Fruit fly (Drosophila melanogaster) whole organism, embryonic: ENCODE results near the gene Acat1.

Experiments used
- ATbp ChIP-seq: fragments of 200-800 bp; sonication (Bioruptor generic); optimal IDR thresholded peaks from 2 replicates; lab custom pipeline; 2017; ENCODE audit warnings: missing biosample characterization, mild to moderate bottlenecking, missing genetic modification characterization, missing genetic modification reagents
- Antp ChIP-seq: fragments of 200-800 bp; sonication (Bioruptor generic); optimal IDR thresholded peaks from 3 replicates; lab custom pipeline; 2016; ENCODE audit warnings: missing biosample characterization, missing genetic modification characterization
- BEAF-32 ChIP-seq: fragments of 200-800 bp; sonication (Bioruptor generic); optimal IDR thresholded peaks from 3 replicates; lab custom pipeline; 2017; ENCODE audit warnings: missing biosample characterization, missing genetic modification characterization, mild to moderate bottlenecking, moderate library complexity, missing genetic modification reagents
- C15 ChIP-seq: fragments of 200-800 bp; sonication (Bioruptor generic); IDR thresholded peaks from 3 replicates; pipeline ENCODE4 v1.3.6; 2022; ENCODE audit warnings: missing biosample characterization, missing genetic modification characterization
- CG10267 ChIP-seq: fragments of 200-800 bp; sonication (Bioruptor generic); optimal IDR thresholded peaks from 2 replicates; lab custom pipeline; 2018; ENCODE audit warnings: missing biosample characterization, mild to moderate bottlenecking, missing genetic modification characterization, moderate library complexity
- CG10431 ChIP-seq: fragments of 200-800 bp; sonication (Bioruptor generic); optimal IDR thresholded peaks from 3 replicates; lab custom pipeline; 2018; ENCODE audit warnings: missing biosample characterization, mild to moderate bottlenecking, missing genetic modification characterization
- CG11504 ChIP-seq: fragments of 200-800 bp; sonication (Bioruptor generic); optimal IDR thresholded peaks from 3 replicates; lab custom pipeline; 2019; ENCODE audit warnings: missing biosample characterization, mild to moderate bottlenecking, missing genetic modification characterization, moderate library complexity
- CG15514 ChIP-seq: fragments of 200-800 bp; sonication (Bioruptor generic); optimal IDR thresholded peaks from 3 replicates; lab custom pipeline; 2017; ENCODE audit warnings: missing biosample characterization, missing genetic modification characterization, mild to moderate bottlenecking, moderate library complexity, missing genetic modification reagents
- CG15601 ChIP-seq: fragments of 200-800 bp; sonication (Bioruptor generic); optimal IDR thresholded peaks from 3 replicates; lab custom pipeline; 2019; ENCODE audit warnings: missing biosample characterization, mild to moderate bottlenecking, missing genetic modification characterization, moderate library complexity
- CG17802 ChIP-seq: fragments of 200-800 bp; sonication (Bioruptor generic); optimal IDR thresholded peaks from 2 replicates; lab custom pipeline; 2018; ENCODE audit warnings: missing biosample characterization, mild to moderate bottlenecking, missing genetic modification characterization, moderate library complexity
- CG18011 ChIP-seq: fragments of 200-800 bp; sonication (Bioruptor generic); optimal IDR thresholded peaks from 2 replicates; lab custom pipeline; 2017; ENCODE audit warnings: missing biosample characterization, missing genetic modification characterization, mild to moderate bottlenecking, moderate library complexity, missing genotype
- CG32532 ChIP-seq: fragments of 200-800 bp; sonication (Bioruptor generic); IDR thresholded peaks from 2 replicates; pipeline ENCODE4 v1.3.6; 2022; ENCODE audit warnings: missing biosample characterization, missing genetic modification characterization
- CG34224 ChIP-seq: fragments of 200-800 bp; sonication (Bioruptor generic); IDR thresholded peaks from 3 replicates; pipeline ENCODE4 v1.3.6; 2022; ENCODE audit warnings: missing biosample characterization, missing genetic modification characterization; ENCODE audit not compliant: partially characterized antibody
- CG34376 ChIP-seq: fragments of 200-800 bp; sonication (Bioruptor generic); optimal IDR thresholded peaks from 2 replicates; lab custom pipeline; 2018; ENCODE audit warnings: missing biosample characterization, mild to moderate bottlenecking, missing genetic modification characterization
- CG4404 ChIP-seq: fragments of 200-800 bp; sonication (Bioruptor generic); IDR thresholded peaks from 2 replicates; pipeline ENCODE4 v1.3.6; 2022; ENCODE audit warnings: missing biosample characterization, missing genetic modification characterization
- CG4854 ChIP-seq: fragments of 200-800 bp; sonication (Bioruptor generic); optimal IDR thresholded peaks from 2 replicates; lab custom pipeline; 2016; ENCODE audit warnings: missing biosample characterization, missing genetic modification characterization, inconsistent platforms
- CG6254 ChIP-seq: fragments of 200-800 bp; sonication (Bioruptor generic); optimal IDR thresholded peaks from 3 replicates; lab custom pipeline; 2017; ENCODE audit warnings: mild to moderate bottlenecking, missing biosample characterization, missing genetic modification reagents, missing genetic modification characterization
- CG7357 ChIP-seq: fragments of 200-800 bp; sonication (Bioruptor generic); IDR thresholded peaks from 3 replicates; pipeline ENCODE4 v1.3.6; 2022; ENCODE audit warnings: missing biosample characterization, missing genetic modification characterization
- CG7372 ChIP-seq: fragments of 200-800 bp; sonication (Bioruptor generic); IDR thresholded peaks from 2 replicates; pipeline ENCODE4 v1.3.6; 2022; ENCODE audit warnings: missing biosample characterization, missing genetic modification characterization
- CG8765 ChIP-seq: fragments of 200-800 bp; sonication (Bioruptor generic); IDR thresholded peaks from 2 replicates; pipeline ENCODE4 v1.3.6; 2022; ENCODE audit warnings: missing biosample characterization, missing genetic modification characterization
- Dref ChIP-seq: fragments of 200-800 bp; sonication (Bioruptor generic); IDR thresholded peaks from 2 replicates; pipeline ENCODE4 v1.3.6; 2022; ENCODE audit warnings: missing biosample characterization, missing genetic modification characterization
- E2f2 ChIP-seq: fragments of 200-800 bp; sonication (Bioruptor generic); IDR thresholded peaks from 2 replicates; pipeline ENCODE4 v1.3.6; 2022; ENCODE audit warnings: missing biosample characterization, missing genetic modification characterization
- Ets97D ChIP-seq: fragments of 200-800 bp; sonication (Bioruptor generic); optimal IDR thresholded peaks from 3 replicates; lab custom pipeline; 2016; ENCODE audit warnings: missing biosample characterization, missing genetic modification characterization
- HLH3B ChIP-seq: fragments of 200-800 bp; sonication (Bioruptor generic); IDR thresholded peaks from 2 replicates; pipeline ENCODE4 v1.3.6; 2022; ENCODE audit warnings: missing biosample characterization, missing genetic modification characterization
- HmgD ChIP-seq: fragments of 200-800 bp; sonication (Bioruptor generic); optimal IDR thresholded peaks from 3 replicates; lab custom pipeline; 2016; ENCODE audit warnings: missing biosample characterization, missing genetic modification characterization
- HmgZ ChIP-seq: fragments of 200-800 bp; sonication (Bioruptor generic); optimal IDR thresholded peaks from 2 replicates; lab custom pipeline; 2018; ENCODE audit warnings: missing biosample characterization, mild to moderate bottlenecking, missing genetic modification characterization
- Hr39 ChIP-seq: fragments of >200 bp; optimal IDR thresholded peaks from 2 replicates; lab custom pipeline; 2017
- Hsf ChIP-seq: fragments of 200-800 bp; sonication (Bioruptor generic); optimal IDR thresholded peaks from 3 replicates; lab custom pipeline; 2016; ENCODE audit warnings: missing biosample characterization, missing genetic modification characterization
- Lim3 ChIP-seq: fragments of 200-800 bp; sonication (Bioruptor generic); IDR thresholded peaks from 2 replicates; pipeline ENCODE4 v1.3.6; 2022; ENCODE audit warnings: missing biosample characterization, missing genetic modification characterization
- MESR4 ChIP-seq: fragments of 200-800 bp; sonication (Bioruptor generic); optimal IDR thresholded peaks from 2 replicates; lab custom pipeline; 2018; ENCODE audit warnings: missing biosample characterization, mild to moderate bottlenecking, missing genetic modification characterization, moderate library complexity
- Neu2 ChIP-seq: fragments of 200-800 bp; sonication (Bioruptor generic); optimal IDR thresholded peaks from 3 replicates; lab custom pipeline; 2016; ENCODE audit warnings: missing biosample characterization, missing genetic modification characterization, borderline replicate concordance
- NfI ChIP-seq: fragments of 200-800 bp; sonication (Bioruptor generic); optimal IDR thresholded peaks from 3 replicates; lab custom pipeline; 2018; ENCODE audit warnings: missing biosample characterization, mild to moderate bottlenecking, missing genetic modification characterization, moderate library complexity
- Usf ChIP-seq: fragments of 200-800 bp; sonication (Bioruptor generic); optimal IDR thresholded peaks from 2 replicates; lab custom pipeline; 2017; ENCODE audit warnings: missing genotype, missing biosample characterization, missing genetic modification characterization
- ap ChIP-seq: fragments of 200-800 bp; sonication (Bioruptor generic); IDR thresholded peaks from 2 replicates; pipeline ENCODE4 v1.3.6; 2022; ENCODE audit warnings: missing biosample characterization, missing genetic modification characterization
- bsh ChIP-seq, 2 experiments: fragments of 200-800 bp; sonication (Bioruptor generic); optimal IDR thresholded peaks; 2 replicates each; lab custom pipeline; 2017 to 2018; ENCODE audit warnings: mild to moderate bottlenecking in 2 of 2, missing biosample characterization in 2 of 2, missing genetic modification characterization in 2 of 2, moderate library complexity in 1 of 2
- dan ChIP-seq: fragments of 200-800 bp; sonication (Bioruptor generic); IDR thresholded peaks from 2 replicates; pipeline ENCODE4 v1.3.6; 2022; ENCODE audit warnings: missing biosample characterization, missing genetic modification characterization
- emc ChIP-seq: fragments of 200-800 bp; sonication (Bioruptor generic); optimal IDR thresholded peaks from 2 replicates; lab custom pipeline; 2016; ENCODE audit warnings: missing biosample characterization, missing genetic modification characterization
- ewg ChIP-seq: fragments of 200-800 bp; sonication (Bioruptor generic); optimal IDR thresholded peaks from 3 replicates; lab custom pipeline; 2017; ENCODE audit warnings: mild to moderate bottlenecking, missing biosample characterization, missing genetic modification reagents, missing genetic modification characterization
- hkb ChIP-seq, 2 experiments: fragments of 200-800 bp in 1 of 2; fragments of >200 bp in 1 of 2; sonication (Bioruptor generic) in 1 of 2; IDR thresholded peaks in 1 of 2; optimal IDR thresholded peaks in 1 of 2; 2 replicates each; pipeline versions ENCODE4 v1.3.6 to Lab custom; 2017 to 2022; ENCODE audit warnings: missing biosample characterization in 1 of 2, missing genetic modification characterization in 1 of 2
- nau ChIP-seq: fragments of 200-800 bp; sonication (Bioruptor generic); optimal IDR thresholded peaks from 3 replicates; lab custom pipeline; 2017; ENCODE audit warnings: missing biosample characterization, mild to moderate bottlenecking, missing genetic modification characterization, missing genetic modification reagents
- nerfin-1 ChIP-seq: fragments of 200-800 bp; sonication (Bioruptor generic); optimal IDR thresholded peaks from 3 replicates; lab custom pipeline; 2019; ENCODE audit warnings: missing biosample characterization, mild to moderate bottlenecking, missing genetic modification characterization, moderate library complexity
- nmo ChIP-seq: fragments of 200-800 bp; sonication (Bioruptor generic); optimal IDR thresholded peaks from 2 replicates; lab custom pipeline; 2018; ENCODE audit warnings: missing biosample characterization, mild to moderate bottlenecking, missing genetic modification characterization, moderate library complexity
- otp ChIP-seq: fragments of 200-800 bp; sonication (Bioruptor generic); IDR thresholded peaks from 3 replicates; pipeline ENCODE4, ENCODE4 v1.3.6; 2022; ENCODE audit warnings: missing biosample characterization, missing genetic modification characterization
- p53 ChIP-seq: fragments of 200-800 bp; sonication (Bioruptor generic); optimal IDR thresholded peaks from 2 replicates; lab custom pipeline; 2016; ENCODE audit warnings: missing biosample characterization, missing genetic modification characterization
- pzg ChIP-seq: fragments of 200-800 bp; sonication (Bioruptor generic); optimal IDR thresholded peaks from 3 replicates; lab custom pipeline; 2018; ENCODE audit warnings: missing biosample characterization, mild to moderate bottlenecking, missing genetic modification characterization, moderate library complexity
- ranshi ChIP-seq: fragments of 200-800 bp; sonication (Bioruptor generic); IDR thresholded peaks from 2 replicates; pipeline ENCODE4 v1.3.6; 2022; ENCODE audit warnings: missing biosample characterization, missing genetic modification characterization
- sens-2 ChIP-seq: fragments of 200-800 bp; sonication (Bioruptor generic); IDR thresholded peaks from 2 replicates; pipeline ENCODE4 v1.3.6; 2022; ENCODE audit warnings: missing biosample characterization, missing genetic modification characterization
- wek ChIP-seq: fragments of 200-800 bp; sonication (Bioruptor generic); optimal IDR thresholded peaks from 3 replicates; lab custom pipeline; 2018; ENCODE audit warnings: missing biosample characterization, mild to moderate bottlenecking, missing genetic modification characterization, moderate library complexity
- zen2 ChIP-seq: fragments of 200-800 bp; sonication (Bioruptor generic); IDR thresholded peaks from 3 replicates; pipeline ENCODE4 v1.3.6; 2022; ENCODE audit warnings: missing biosample characterization, missing genetic modification characterization; ENCODE audit not compliant: partially characterized antibody

Acat1 gene

DNA sequence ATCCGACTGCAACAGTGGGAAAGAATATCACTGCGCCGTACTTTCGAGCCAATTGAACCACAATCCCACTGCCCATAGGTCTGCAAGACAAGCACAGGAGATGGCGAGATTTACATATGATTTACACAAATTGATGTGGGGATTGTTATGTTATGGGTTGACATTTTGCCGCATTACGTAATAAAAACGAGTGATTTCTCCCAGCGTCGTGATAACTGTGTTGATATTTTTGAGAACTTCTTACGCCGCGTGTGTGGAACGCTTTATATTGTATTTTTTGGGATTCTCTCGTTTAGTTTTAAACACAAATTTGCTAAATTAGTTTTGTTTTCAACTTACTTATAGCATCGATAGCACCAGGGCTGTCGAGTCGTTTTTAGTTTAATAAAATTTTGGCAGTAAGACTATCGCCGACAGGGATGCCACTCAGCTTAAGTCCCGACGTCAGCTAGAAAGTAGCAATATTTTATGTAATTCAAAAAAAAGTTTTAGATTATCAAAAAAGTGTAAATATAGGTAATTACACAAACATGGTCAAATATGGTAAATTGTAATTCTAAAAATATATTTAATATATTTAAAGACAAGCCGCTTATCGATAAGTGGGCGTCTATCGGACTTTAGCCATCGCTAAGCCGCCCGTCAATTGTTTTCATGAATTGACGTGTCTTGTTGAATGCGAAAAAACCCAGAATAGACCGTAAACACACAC lies 5.0 kb upstream of the Acat1 start, which contains the start of the genes CG45089, ND-MNLL and p115 (continued):
- peak; percentile 63 for TF ChIP-seq CG15601
- TF ChIP-seq nmo (GFP tag; lab: Kevin White, UChicago): peak; percentile 73
- TF ChIP-seq nau: no peak
- no peak for TF ChIP-seq C15 (GFP tag; lab: Robert Waterston, UW)
- TF ChIP-seq CG10431 (GFP tag; lab: Kevin White, UChicago): no peak
- TF ChIP-seq zen2 (GFP tag; lab: Robert Waterston, UW): no peak; the same call in 2 of the 3 replicates
- TF ChIP-seq MESR4 (GFP tag; lab: Kevin White, UChicago): peak; percentile 53
- TF ChIP-seq ATbp (GFP tag; lab: Kevin White, UChicago): no peak
- TF ChIP-seq CG4854 (GFP tag; lab: Kevin White, UChicago): no peak
- no peak for TF ChIP-seq Hr39 (lab: Kevin White, UChicago)
- TF ChIP-seq CG34224 (GFP tag; lab: Robert Waterston, UW): no peak
- TF ChIP-seq Antp (GFP tag; lab: Kevin White, UChicago): peak; percentile 30
- no peak for TF ChIP-seq hkb (optimal IDR thresholded peaks at IDR 0.05; lab: Kevin White, UChicago)
- peak; percentile 49 for TF ChIP-seq hkb (GFP tag; IDR thresholded peaks at IDR 0.05; lab: Robert Waterston, UW)
- TF ChIP-seq CG10267 (tag; lab: Kevin White, UChicago): peak; percentile 72
- no peak for TF ChIP-seq dan (GFP tag; lab: Robert Waterston, UW)
- no peak for TF ChIP-seq CG34376 (GFP tag; lab: Kevin White, UChicago)
- TF ChIP-seq emc (GFP tag; lab: Kevin White, UChicago): no peak
- peak; percentile 44 for TF ChIP-seq Ets97D (GFP tag; lab: Kevin White, UChicago)
- peak in 1 of 2 experiments; percentile 60 for TF ChIP-seq bsh (GFP tag; optimal IDR thresholded peaks at IDR 0.05; lab: Kevin White, UChicago)
- peak; percentile 66 for TF ChIP-seq Dref (GFP tag; lab: Robert Waterston, UW)
- peak; percentile 68 for TF ChIP-seq p53 (GFP tag; lab: Kevin White, UChicago)
- no peak for TF ChIP-seq wek (GFP tag; lab: Kevin White, UChicago)
- no peak for TF ChIP-seq Neu2 (GFP tag; lab: Kevin White, UChicago)
- no peak for TF ChIP-seq Lim3
- no peak for TF ChIP-seq ranshi (GFP tag; lab: Robert Waterston, UW)
- peak; percentile 43; the same call in 1 of the 2 replicates for TF ChIP-seq CG32532 (GFP tag; lab: Robert Waterston, UW)
- TF ChIP-seq CG15514 (GFP tag; lab: Kevin White, UChicago): peak; percentile 66
- no peak for TF ChIP-seq CG8765
- TF ChIP-seq otp (GFP tag; lab: Robert Waterston, UW): no peak
- TF ChIP-seq HmgZ: peak; percentile 55
- peak; percentile 65 for TF ChIP-seq CG11504 (tag; lab: Kevin White, UChicago)
- TF ChIP-seq nerfin-1 (tag; lab: Kevin White, UChicago): peak; percentile 41
- no peak for TF ChIP-seq ap
- no peak for TF ChIP-seq sens-2 (GFP tag; lab: Robert Waterston, UW)
- no peak for TF ChIP-seq CG7357 (GFP tag; lab: Robert Waterston, UW)
- peak; percentile 59 for TF ChIP-seq pzg (GFP tag; lab: Kevin White, UChicago)
- peak; percentile 1 for TF ChIP-seq CG6254 (GFP tag; lab: Kevin White, UChicago)
- TF ChIP-seq BEAF-32 (GFP tag; lab: Kevin White, UChicago): peak; percentile 75
- peak; percentile 30; the same call in 1 of the 2 replicates for TF ChIP-seq HLH3B
- peak; percentile 43 for TF ChIP-seq NfI (GFP tag; lab: Kevin White, UChicago)
- TF ChIP-seq HmgD (GFP tag; lab: Kevin White, UChicago): no peak
- TF ChIP-seq Hsf (GFP tag; lab: Kevin White, UChicago): peak; percentile 48
- no peak for TF ChIP-seq CG17802 (tag; lab: Kevin White, UChicago)
- no peak for TF ChIP-seq Usf (GFP tag; lab: Kevin White, UChicago)
- TF ChIP-seq E2f2: peak; percentile 47
- TF ChIP-seq CG7372 (GFP tag; lab: Robert Waterston, UW): peak; percentile 60
- peak; percentile 29 for TF ChIP-seq CG18011
- TF ChIP-seq CG4404 (GFP tag; lab: Robert Waterston, UW): 0 out of 2 replicates have a peak, but pooled peaks have one; percentile 28
- TF ChIP-seq ewg: peak; percentile 3
